Worm (Caenorhabditis elegans): Measurements from ENCODE around the gene nas-38.

- TF ChIP-seq ceh-2 (tag; optimal IDR thresholded peaks at IDR 0.05) (no peak), che-1 (tag; optimal IDR thresholded peaks at IDR 0.05) (no peak), ceh-9 (tag; optimal IDR thresholded peaks at IDR 0.05) (no peak), tbx-7 (tag; optimal IDR thresholded peaks at IDR 0.05) (no peak), pqm-1 (tag; optimal IDR thresholded peaks at IDR 0.05) (no peak), hlh-30 (tag; optimal IDR thresholded peaks at IDR 0.05; ENCODE audit: insufficient read depth) (no peak)
These were observed 17.1 kb downstream of the nas-38 start for ce11 chrX:575084-575483.
